Fruit fly (Drosophila melanogaster) whole organism, embryonic: ENCODE data around the gene FucTD.

ENCODE experiments used
- ATbp ChIP-seq: fragments of 200-800 bp; sonication (Bioruptor generic); optimal IDR thresholded peaks from 2 replicates; lab custom pipeline; 2017; ENCODE audit warnings: missing biosample characterization, mild to moderate bottlenecking, missing genetic modification characterization, missing genetic modification reagents
- Awh ChIP-seq: fragments of 200-800 bp; sonication (Bioruptor generic); IDR thresholded peaks from 2 replicates; pipeline ENCODE4, ENCODE4 v1.3.6; 2022; ENCODE audit warnings: missing biosample characterization, missing genetic modification characterization
- CG10209 ChIP-seq: fragments of 200-800 bp; sonication (Bioruptor generic); optimal IDR thresholded peaks from 3 replicates; lab custom pipeline; 2017; ENCODE audit warnings: missing biosample characterization, mild to moderate bottlenecking, missing genetic modification characterization, missing genetic modification reagents
- CG10979 ChIP-seq: fragments of 200-800 bp; sonication (Bioruptor generic); optimal IDR thresholded peaks from 2 replicates; lab custom pipeline; 2018; ENCODE audit warnings: missing biosample characterization, mild to moderate bottlenecking, missing genetic modification characterization, moderate library complexity
- CG11504 ChIP-seq: fragments of 200-800 bp; sonication (Bioruptor generic); optimal IDR thresholded peaks from 3 replicates; lab custom pipeline; 2019; ENCODE audit warnings: missing biosample characterization, mild to moderate bottlenecking, missing genetic modification characterization, moderate library complexity
- CG15514 ChIP-seq: fragments of 200-800 bp; sonication (Bioruptor generic); optimal IDR thresholded peaks from 3 replicates; lab custom pipeline; 2017; ENCODE audit warnings: missing biosample characterization, missing genetic modification characterization, mild to moderate bottlenecking, moderate library complexity, missing genetic modification reagents
- CG1647 ChIP-seq: fragments of 200-800 bp; sonication (Bioruptor generic); optimal IDR thresholded peaks from 3 replicates; lab custom pipeline; 2016; ENCODE audit warnings: missing biosample characterization, missing genetic modification characterization
- CG17328 ChIP-seq: fragments of 200-800 bp; sonication (Bioruptor generic); IDR thresholded peaks from 2 replicates; pipeline ENCODE4 v1.3.6; 2022; ENCODE audit warnings: missing biosample characterization, missing genetic modification characterization
- CG17359 ChIP-seq: fragments of 200-800 bp; sonication (Bioruptor generic); optimal IDR thresholded peaks from 3 replicates; lab custom pipeline; 2018; ENCODE audit warnings: missing biosample characterization, mild to moderate bottlenecking, missing genetic modification characterization, moderate library complexity
- CG18262 ChIP-seq: fragments of 200-800 bp; optimal IDR thresholded peaks from 3 replicates; lab custom pipeline; 2019; ENCODE audit warnings: missing biosample characterization, mild to moderate bottlenecking, missing genetic modification characterization, moderate library complexity
- CG2712 ChIP-seq: fragments of 200-800 bp; optimal IDR thresholded peaks from 3 replicates; lab custom pipeline; 2019; ENCODE audit warnings: missing biosample characterization, mild to moderate bottlenecking, missing genetic modification characterization, moderate library complexity
- CG30403 ChIP-seq: fragments of 200-800 bp; sonication (Bioruptor generic); optimal IDR thresholded peaks from 3 replicates; lab custom pipeline; 2016; ENCODE audit warnings: missing biosample characterization, missing genetic modification characterization
- CG4820 ChIP-seq: fragments of 200-800 bp; sonication (Bioruptor generic); optimal IDR thresholded peaks from 3 replicates; lab custom pipeline; 2016; ENCODE audit warnings: missing biosample characterization, missing genetic modification characterization
- CG5953 ChIP-seq: fragments of 200-800 bp; sonication (Bioruptor generic); IDR thresholded peaks from 2 replicates; pipeline ENCODE4 v1.3.6; 2022; ENCODE audit warnings: missing biosample characterization, missing genetic modification characterization
- CG6689 ChIP-seq: fragments of 200-800 bp; sonication (Bioruptor generic); IDR thresholded peaks from 2 replicates; pipeline ENCODE4 v1.3.6; 2022; ENCODE audit warnings: missing biosample characterization, missing genetic modification characterization
- CG7928 ChIP-seq: fragments of 200-800 bp; sonication (Bioruptor generic); optimal IDR thresholded peaks from 2 replicates; lab custom pipeline; 2017; ENCODE audit warnings: missing biosample characterization, mild to moderate bottlenecking, missing genetic modification characterization
- CG8765 ChIP-seq: fragments of 200-800 bp; sonication (Bioruptor generic); IDR thresholded peaks from 2 replicates; pipeline ENCODE4 v1.3.6; 2022; ENCODE audit warnings: missing biosample characterization, missing genetic modification characterization
- CG9437 ChIP-seq: fragments of 200-800 bp; sonication (Bioruptor generic); optimal IDR thresholded peaks from 2 replicates; lab custom pipeline; 2018; ENCODE audit warnings: missing biosample characterization, mild to moderate bottlenecking, missing genetic modification characterization
- CG9727 ChIP-seq: fragments of 200-800 bp; sonication (Bioruptor generic); optimal IDR thresholded peaks from 3 replicates; lab custom pipeline; 2017; ENCODE audit warnings: missing biosample characterization, mild to moderate bottlenecking, missing genetic modification characterization
- CG9817 ChIP-seq: fragments of 200-800 bp; sonication (Bioruptor generic); optimal IDR thresholded peaks from 2 replicates; lab custom pipeline; 2018; ENCODE audit warnings: missing biosample characterization, mild to moderate bottlenecking, missing genetic modification characterization, moderate library complexity
- Gug ChIP-seq: fragments of 200-800 bp; sonication (Bioruptor generic); IDR thresholded peaks from 4 replicates; pipeline ENCODE4 v1.3.6; 2022; ENCODE audit warnings: missing biosample characterization, missing genetic modification characterization
- H2.0 ChIP-seq: fragments of 200-800 bp; sonication (Bioruptor generic); IDR thresholded peaks from 2 replicates; pipeline ENCODE4 v1.3.6; 2022; ENCODE audit warnings: missing biosample characterization, missing genetic modification characterization
- Hmx ChIP-seq: fragments of 200-800 bp; sonication (Bioruptor generic); optimal IDR thresholded peaks from 2 replicates; lab custom pipeline; 2016; ENCODE audit warnings: missing biosample characterization, missing genetic modification characterization
- Hr3 ChIP-seq: fragments of 200-800 bp; sonication (Bioruptor generic); optimal IDR thresholded peaks from 3 replicates; lab custom pipeline; 2016; ENCODE audit warnings: missing biosample characterization, missing genetic modification characterization
- Hsf ChIP-seq: fragments of 200-800 bp; sonication (Bioruptor generic); optimal IDR thresholded peaks from 3 replicates; lab custom pipeline; 2016; ENCODE audit warnings: missing biosample characterization, missing genetic modification characterization
- Nf-YA ChIP-seq: fragments of 200-800 bp; sonication (Bioruptor generic); IDR thresholded peaks from 2 replicates; pipeline ENCODE4 v1.3.6; 2022; ENCODE audit warnings: missing biosample characterization, missing genetic modification characterization
- NfI ChIP-seq: fragments of 200-800 bp; sonication (Bioruptor generic); optimal IDR thresholded peaks from 3 replicates; lab custom pipeline; 2018; ENCODE audit warnings: missing biosample characterization, mild to moderate bottlenecking, missing genetic modification characterization, moderate library complexity
- Oli ChIP-seq: fragments of 200-800 bp; sonication (Bioruptor generic); optimal IDR thresholded peaks from 2 replicates; lab custom pipeline; 2018; ENCODE audit warnings: missing biosample characterization, mild to moderate bottlenecking, missing genetic modification characterization, moderate library complexity
- Sox100B ChIP-seq: fragments of 200-800 bp; sonication (Bioruptor generic); optimal IDR thresholded peaks from 3 replicates; lab custom pipeline; 2018; ENCODE audit warnings: missing biosample characterization, mild to moderate bottlenecking, missing genetic modification characterization
- Sox102F ChIP-seq: fragments of 200-800 bp; sonication (Bioruptor generic); optimal IDR thresholded peaks from 2 replicates; lab custom pipeline; 2018; ENCODE audit warnings: missing biosample characterization, mild to moderate bottlenecking, missing genetic modification characterization, moderate library complexity
- Usf ChIP-seq: fragments of 200-800 bp; sonication (Bioruptor generic); optimal IDR thresholded peaks from 2 replicates; lab custom pipeline; 2017; ENCODE audit warnings: missing genotype, missing biosample characterization, missing genetic modification characterization
- Vsx1 ChIP-seq: fragments of 200-800 bp; sonication (Bioruptor generic); optimal IDR thresholded peaks from 2 replicates; lab custom pipeline; 2017; ENCODE audit warnings: missing biosample characterization, mild to moderate bottlenecking, missing genetic modification characterization, missing genetic modification reagents
- ase ChIP-seq: fragments of 200-800 bp; sonication (Bioruptor generic); IDR thresholded peaks from 3 replicates; pipeline ENCODE4 v1.3.6; 2022; ENCODE audit warnings: missing biosample characterization, missing genetic modification characterization
- chif ChIP-seq, 2 experiments: fragments of 200-800 bp; sonication (Bioruptor generic); optimal IDR thresholded peaks; 3 replicates each; lab custom pipeline; 2016; ENCODE audit warnings: missing biosample characterization in 2 of 2, missing genetic modification characterization in 2 of 2
- ci ChIP-seq: fragments of 200-800 bp; sonication (Bioruptor generic); IDR thresholded peaks from 3 replicates; pipeline ENCODE4 v1.3.6; 2022; ENCODE audit warnings: missing biosample characterization, missing genetic modification characterization
- esg ChIP-seq: fragments of 200-800 bp; sonication (Bioruptor generic); conservative IDR thresholded peaks from 2 replicates; pipeline ENCODE4 v1.3.6; 2022; ENCODE audit warnings: missing biosample characterization, missing genetic modification characterization
- gcm ChIP-seq: fragments of 200-800 bp; sonication (Bioruptor generic); optimal IDR thresholded peaks from 2 replicates; lab custom pipeline; 2019; ENCODE audit warnings: missing biosample characterization, mild to moderate bottlenecking, missing genetic modification characterization, moderate library complexity
- gem ChIP-seq: fragments of 200-800 bp; sonication (Bioruptor generic); optimal IDR thresholded peaks from 2 replicates; lab custom pipeline; 2019; ENCODE audit warnings: missing biosample characterization, mild to moderate bottlenecking, missing genetic modification characterization, moderate library complexity
- hb ChIP-seq: fragments of 200-800 bp; sonication (Bioruptor generic); IDR thresholded peaks from 3 replicates; pipeline ENCODE4 v1.3.6; 2022; ENCODE audit warnings: missing biosample characterization, missing genetic modification characterization; ENCODE audit not compliant: partially characterized antibody
- lola ChIP-seq, 3 experiments: fragments of >200 bp in 2 of 3; fragments of 200-800 bp in 1 of 3; sonication (Bioruptor generic) in 1 of 3; optimal IDR thresholded peaks; 2 replicates each; lab custom pipeline; 2017 to 2019; ENCODE audit warnings: missing biosample characterization in 3 of 3, missing genetic modification characterization in 3 of 3, mild to moderate bottlenecking in 1 of 3, moderate library complexity in 1 of 3
- phol ChIP-seq: fragments of 200-800 bp; sonication (Bioruptor generic); optimal IDR thresholded peaks from 3 replicates; lab custom pipeline; 2018; ENCODE audit warnings: missing biosample characterization, mild to moderate bottlenecking, missing genetic modification characterization, moderate library complexity
- prd ChIP-seq, 3 experiments: fragments of >200 bp in 2 of 3; fragments of 200-800 bp in 1 of 3; sonication (Bioruptor generic) in 1 of 3; optimal IDR thresholded peaks in 2 of 3; IDR thresholded peaks in 1 of 3; 2 replicates in 2 of 3; 3 replicates in 1 of 3; pipeline versions ENCODE4 v1.3.6 to Lab custom; 2017 to 2022; ENCODE audit warnings: missing biosample characterization in 1 of 3, missing genetic modification characterization in 1 of 3
- sisA ChIP-seq: fragments of 200-800 bp; sonication (Bioruptor generic); IDR thresholded peaks from 2 replicates; pipeline ENCODE4 v1.3.6; 2022; ENCODE audit warnings: missing biosample characterization, missing genetic modification characterization
- slp2 ChIP-seq: fragments of 200-800 bp; sonication (Bioruptor generic); optimal IDR thresholded peaks from 2 replicates; lab custom pipeline; 2016; ENCODE audit warnings: missing biosample characterization, missing genetic modification characterization
- vfl ChIP-seq: fragments of 200-800 bp; sonication (Bioruptor generic); optimal IDR thresholded peaks from 2 replicates; lab custom pipeline; 2016; ENCODE audit warnings: missing biosample characterization, missing genetic modification characterization
- wek ChIP-seq: fragments of 200-800 bp; sonication (Bioruptor generic); optimal IDR thresholded peaks from 3 replicates; lab custom pipeline; 2018; ENCODE audit warnings: missing biosample characterization, mild to moderate bottlenecking, missing genetic modification characterization, moderate library complexity
- zen2 ChIP-seq: fragments of 200-800 bp; sonication (Bioruptor generic); IDR thresholded peaks from 3 replicates; pipeline ENCODE4 v1.3.6; 2022; ENCODE audit warnings: missing biosample characterization, missing genetic modification characterization; ENCODE audit not compliant: partially characterized antibody
- zf30C ChIP-seq: fragments of 200-800 bp; sonication (Bioruptor generic); optimal IDR thresholded peaks from 3 replicates; lab custom pipeline; 2018; ENCODE audit warnings: missing biosample characterization, mild to moderate bottlenecking, missing genetic modification characterization
- zfh1 ChIP-seq: fragments of 200-800 bp; sonication (Bioruptor generic); IDR thresholded peaks from 3 replicates; pipeline ENCODE4 v1.3.6; 2022; ENCODE audit warnings: missing biosample characterization, missing genetic modification characterization

FucTD gene

DNA sequence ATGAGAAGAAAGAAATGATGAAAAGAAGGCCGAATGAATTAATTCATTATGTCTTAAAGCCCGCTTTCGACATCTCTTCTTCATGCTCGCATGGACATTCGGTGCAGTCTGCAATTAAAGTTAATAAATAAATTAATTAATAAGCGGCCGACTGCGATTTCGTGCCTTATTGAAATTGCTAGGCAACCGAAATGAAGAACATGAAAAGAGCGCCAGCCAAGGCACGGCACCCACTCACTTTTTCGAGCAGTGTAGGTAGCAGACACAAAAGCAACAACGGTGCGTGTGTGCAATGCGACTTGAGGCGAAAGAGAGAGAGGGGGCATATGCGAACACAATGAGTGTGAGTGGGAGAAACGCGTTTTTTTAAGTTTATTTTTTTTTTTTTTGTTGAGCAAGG, 48.4 kb downstream of the FucTD start (continued):
- peak; percentile 13 for TF ChIP-seq Sox100B (GFP tag; lab: Kevin White, UChicago)
- TF ChIP-seq zf30C (GFP tag; lab: Kevin White, UChicago) = peak; percentile 78
- TF ChIP-seq Oli (tag; lab: Kevin White, UChicago) = peak; percentile 45
- TF ChIP-seq Sox102F = peak; percentile 56
- TF ChIP-seq CG9437 (GFP tag; lab: Kevin White, UChicago) = peak; percentile 9
- TF ChIP-seq ATbp (GFP tag; lab: Kevin White, UChicago) = peak; percentile 43
- TF ChIP-seq phol = peak; percentile 38
- peak; percentile 25 for TF ChIP-seq CG30403 (GFP tag; lab: Kevin White, UChicago)
- TF ChIP-seq CG10209 = peak; percentile 3
- TF ChIP-seq H2.0 (GFP tag; lab: Robert Waterston, UW) = no peak
- no peak for TF ChIP-seq wek (GFP tag; lab: Kevin White, UChicago)
- TF ChIP-seq sisA (GFP tag; lab: Robert Waterston, UW) = peak; percentile 20; the same call in 1 of the 2 replicates
- no peak for TF ChIP-seq Hmx (GFP tag; lab: Kevin White, UChicago)
- peak; percentile 31 for TF ChIP-seq CG4820 (GFP tag; lab: Kevin White, UChicago)
- no peak for TF ChIP-seq prd (optimal IDR thresholded peaks at IDR 0.05; lab: Kevin White, UChicago)
- peak; percentile 54; the same call in 2 of the 3 replicates for TF ChIP-seq prd (GFP tag; IDR thresholded peaks at IDR 0.05; lab: Robert Waterston, UW)
- TF ChIP-seq CG9727 = peak; percentile 40
- TF ChIP-seq esg (GFP tag; lab: Robert Waterston, UW) = no peak; the same call in 1 of the 2 replicates
- peak; percentile 19; the same call in 1 of the 4 replicates for TF ChIP-seq Gug (GFP tag; lab: Robert Waterston, UW)
- peak; percentile 42 for TF ChIP-seq CG11504 (tag; lab: Kevin White, UChicago)
- TF ChIP-seq vfl = no peak
- TF ChIP-seq gem (tag; lab: Kevin White, UChicago) = peak; percentile 59
- TF ChIP-seq Usf (GFP tag; lab: Kevin White, UChicago) = no peak
- TF ChIP-seq ase = no peak
- peak; percentile 36 for TF ChIP-seq Vsx1 (GFP tag; lab: Kevin White, UChicago)
- peak; percentile 25 for TF ChIP-seq Hsf
- 0 out of 2 replicates have a peak, but pooled peaks have one; percentile 13 for TF ChIP-seq CG5953
- peak; percentile 15 for TF ChIP-seq NfI (GFP tag; lab: Kevin White, UChicago)
- peak; percentile 53 for TF ChIP-seq CG8765
- TF ChIP-seq gcm (GFP tag; lab: Kevin White, UChicago) = peak; percentile 10
- peak; percentile 6 for TF ChIP-seq CG1647 (GFP tag; lab: Kevin White, UChicago)
- TF ChIP-seq CG17328 (GFP tag; lab: Robert Waterston, UW) = peak; percentile 21; the same call in 1 of the 2 replicates
- TF ChIP-seq CG9817 (tag; lab: Kevin White, UChicago) = no peak
- TF ChIP-seq slp2 (GFP tag; lab: Kevin White, UChicago) = no peak
- peak; percentile 11 to 19 for TF ChIP-seq chif (GFP tag; optimal IDR thresholded peaks at IDR 0.05; lab: Kevin White, UChicago)
- no peak for TF ChIP-seq CG15514 (GFP tag; lab: Kevin White, UChicago)
- no peak for TF ChIP-seq hb (GFP tag; lab: Robert Waterston, UW)
- TF ChIP-seq CG2712 = peak; percentile 49
- TF ChIP-seq Nf-YA (GFP tag; lab: Robert Waterston, UW) = 0 out of 2 replicates have a peak, but pooled peaks have one; percentile 31
- TF ChIP-seq CG17359 = peak; percentile 44
- TF ChIP-seq CG6689 = peak; percentile 52
- TF ChIP-seq lola (GFP tag; optimal IDR thresholded peaks at IDR 0.05; lab: Kevin White, UChicago) = peak in 1 of 3 experiments; percentile 43
- TF ChIP-seq Awh (GFP tag; lab: Robert Waterston, UW) = peak; percentile 43; the same call in 1 of the 2 replicates
- peak; percentile 38 for TF ChIP-seq CG18262 (tag; lab: Kevin White, UChicago)
- no peak for TF ChIP-seq CG7928 (GFP tag; lab: Kevin White, UChicago)
- TF ChIP-seq ci = peak; percentile 59; the same call in 2 of the 3 replicates
- no peak for TF ChIP-seq zen2 (GFP tag; lab: Robert Waterston, UW)
- peak; percentile 41 for TF ChIP-seq Hr3 (GFP tag; lab: Kevin White, UChicago)
- TF ChIP-seq CG10979 (tag; lab: Kevin White, UChicago) = peak; percentile 54
- TF ChIP-seq zfh1 (GFP tag; lab: Robert Waterston, UW) = peak; percentile 49; the same call in 1 of the 3 replicates
